Fruit fly (Drosophila melanogaster): Measurements from ENCODE around the gene CG42752.

CG42752 gene

dm6 chr2L:18719583-18719982 lies 20.3 kb downstream of the CG42752 start:
- no peak for TF ChIP-seq lola (GFP tag; optimal IDR thresholded peaks at IDR 0.05)
- no peak for TF ChIP-seq rgr (GFP tag; optimal IDR thresholded peaks at IDR 0.05)
- TF ChIP-seq fru (GFP tag; optimal IDR thresholded peaks at IDR 0.05): no peak
- no peak for TF ChIP-seq Rel (GFP tag; optimal IDR thresholded peaks at IDR 0.05)
- TF ChIP-seq Rel (tag; optimal IDR thresholded peaks at IDR 0.05): no peak
- no peak for TF ChIP-seq jim (GFP tag; optimal IDR thresholded peaks at IDR 0.05)
- TF ChIP-seq CG32264 (GFP tag; optimal IDR thresholded peaks at IDR 0.05): no peak
- no peak for TF ChIP-seq br (GFP tag; optimal IDR thresholded peaks at IDR 0.05)
- no peak for TF ChIP-seq Dfd (GFP tag; optimal IDR thresholded peaks at IDR 0.05)
- TF ChIP-seq pan (optimal IDR thresholded peaks at IDR 0.05): no peak
- TF ChIP-seq Abd-B (GFP tag; optimal IDR thresholded peaks at IDR 0.05): no peak
- TF ChIP-seq dsf (GFP tag; optimal IDR thresholded peaks at IDR 0.05; ENCODE audit: borderline replicate concordance): no peak
- no peak for TF ChIP-seq Myc (optimal IDR thresholded peaks at IDR 0.05)
- no peak for TF ChIP-seq dl (GFP tag; optimal IDR thresholded peaks at IDR 0.05; ENCODE audit: insufficient read depth in 1 of 2, partially characterized antibody in 2 of 2)
- no peak for TF ChIP-seq psq (GFP tag; optimal IDR thresholded peaks at IDR 0.05)
- TF ChIP-seq brk (GFP tag; optimal IDR thresholded peaks at IDR 0.05): no peak
- TF ChIP-seq sage (GFP tag; optimal IDR thresholded peaks at IDR 0.05): no peak

- no peak for TF ChIP-seq HLH106 (tag; optimal IDR thresholded peaks at IDR 0.05)
- TF ChIP-seq ey (GFP tag; optimal IDR thresholded peaks at IDR 0.05): no peak
- no peak for TF ChIP-seq Mio (GFP tag; optimal IDR thresholded peaks at IDR 0.05)
- TF ChIP-seq woc (GFP tag; optimal IDR thresholded peaks at IDR 0.05): no peak
- no peak for TF ChIP-seq brk (GFP tag; optimal IDR thresholded peaks at IDR 0.05)
- TF ChIP-seq fru (GFP tag; optimal IDR thresholded peaks at IDR 0.05): no peak
- no peak for TF ChIP-seq tai (GFP tag; optimal IDR thresholded peaks at IDR 0.05)
- TF ChIP-seq psq (GFP tag; optimal IDR thresholded peaks at IDR 0.05): no peak
- TF ChIP-seq foxo (GFP tag; optimal IDR thresholded peaks at IDR 0.05): no peak
- TF ChIP-seq CG9705 (GFP tag; optimal IDR thresholded peaks at IDR 0.05): no peak
- no peak for TF ChIP-seq Dif (GFP tag; optimal IDR thresholded peaks at IDR 0.05; ENCODE audit: partially characterized antibody)
- TF ChIP-seq h (GFP tag; optimal IDR thresholded peaks at IDR 0.05): no peak
- TF ChIP-seq Dfd (GFP tag; optimal IDR thresholded peaks at IDR 0.05): no peak
- TF ChIP-seq pan (optimal IDR thresholded peaks at IDR 0.05): no peak
- TF ChIP-seq sv (GFP tag; optimal IDR thresholded peaks at IDR 0.05): no peak
- no peak for TF ChIP-seq N (GFP tag; optimal IDR thresholded peaks at IDR 0.05)
- TF ChIP-seq lola (GFP tag; optimal IDR thresholded peaks at IDR 0.05): no peak
- no peak for TF ChIP-seq sage (GFP tag; optimal IDR thresholded peaks at IDR 0.05)
These were observed 22.4 kb downstream of the CG42752 start for dm6 chr2L:18717365-18718011.

- TF ChIP-seq Dif (GFP tag; optimal IDR thresholded peaks at IDR 0.05; ENCODE audit: partially characterized antibody): no peak
- no peak for TF ChIP-seq Rel (GFP tag; optimal IDR thresholded peaks at IDR 0.05)
- no peak for TF ChIP-seq Rel (tag; optimal IDR thresholded peaks at IDR 0.05)
- TF ChIP-seq HLH106 (tag; optimal IDR thresholded peaks at IDR 0.05): no peak
- no peak for TF ChIP-seq CG32264 (GFP tag; optimal IDR thresholded peaks at IDR 0.05)
- TF ChIP-seq CrebA (GFP tag; optimal IDR thresholded peaks at IDR 0.05; ENCODE audit: borderline replicate concordance): no peak
These were observed 25.8 kb downstream of the CG42752 start for dm6 chr2L:18714086-18714485.

- TF ChIP-seq sage (GFP tag; optimal IDR thresholded peaks at IDR 0.05) (no peak), OdsH (GFP tag; optimal IDR thresholded peaks at IDR 0.05) (no peak), sv (GFP tag; optimal IDR thresholded peaks at IDR 0.05) (no peak), Hr83 (GFP tag; optimal IDR thresholded peaks at IDR 0.05; ENCODE audit: poor library complexity, severe bottlenecking) (no peak), N (GFP tag; optimal IDR thresholded peaks at IDR 0.05) (no peak), lola (GFP tag; optimal IDR thresholded peaks at IDR 0.05) (no peak), Myc (optimal IDR thresholded peaks at IDR 0.05) (no peak), woc (GFP tag; optimal IDR thresholded peaks at IDR 0.05) (no peak), usp (GFP tag; optimal IDR thresholded peaks at IDR 0.05) (no peak), ey (GFP tag; optimal IDR thresholded peaks at IDR 0.05) (no peak), Dfd (GFP tag; optimal IDR thresholded peaks at IDR 0.05) (no peak), CG32264 (GFP tag; optimal IDR thresholded peaks at IDR 0.05) (no peak), fru (GFP tag; optimal IDR thresholded peaks at IDR 0.05) (no peak), HLH106 (tag; optimal IDR thresholded peaks at IDR 0.05) (no peak), psq (GFP tag; optimal IDR thresholded peaks at IDR 0.05) (no peak), Sp1 (GFP tag; optimal IDR thresholded peaks at IDR 0.05) (no peak), h (GFP tag; optimal IDR thresholded peaks at IDR 0.05) (no peak), brk (GFP tag; optimal IDR thresholded peaks at IDR 0.05) (no peak), tai (GFP tag; optimal IDR thresholded peaks at IDR 0.05) (no peak), Jra (GFP tag; optimal IDR thresholded peaks at IDR 0.05) (no peak)
These were observed 26.2 kb downstream of the CG42752 start, which contains the start of gene Irk3 for dm6 chr2L:18713686-18714085. TSS of gene Irk3 (minus strand) at chr2L:18713748.

Measured in whole organism, wandering third instar larva.